Worm (Caenorhabditis elegans): ENCODE data around the gene best-19.

- TF ChIP-seq R02D3.7 (tag; optimal IDR thresholded peaks at IDR 0.05) (no peak), ama-1 (optimal IDR thresholded peaks at IDR 0.05) (no peak), zag-1 (tag; optimal IDR thresholded peaks at IDR 0.05) (no peak), lin-39 (tag; optimal IDR thresholded peaks at IDR 0.05) (no peak)
Observed at ce11 chrIV:303264-303663, 19.8 kb downstream of the best-19 start.

All from whole organism, L2 larva.